Worm (Caenorhabditis elegans) whole organism, late embryonic: ENCODE data around the gene cic-1.
A peak's percentile ranks its signal among the peaks of the same experiment; 100 is the strongest.

Experiments used
- C08G9.2 ChIP-seq: sonication (generic microtip); optimal IDR thresholded peaks from 2 replicates; lab custom pipeline; 2016; ENCODE audit warnings: mild to moderate bottlenecking, missing genetic modification characterization, moderate library complexity, missing compliant biosample characterization
- C38D4.7 ChIP-seq: fragments of 200-800 bp; sonication (Bioruptor generic); optimal IDR thresholded peaks from 2 replicates; lab custom pipeline; 2018; ENCODE audit warnings: mild to moderate bottlenecking, missing genetic modification characterization, moderate library complexity, missing compliant biosample characterization
- F13H6.1 ChIP-seq: sonication (generic microtip); optimal IDR thresholded peaks from 2 replicates; lab custom pipeline; 2016; ENCODE audit warnings: missing genetic modification characterization, missing compliant biosample characterization
- T23F11.4 ChIP-seq: fragments of 200-800 bp; sonication (Bioruptor generic); optimal IDR thresholded peaks from 2 replicates; lab custom pipeline; 2018; ENCODE audit warnings: mild to moderate bottlenecking, missing genetic modification characterization, missing compliant biosample characterization
- Y22D7AL.16 ChIP-seq: sonication (generic microtip); optimal IDR thresholded peaks from 2 replicates; lab custom pipeline; 2016; ENCODE audit warnings: missing genetic modification characterization, missing compliant biosample characterization
- ahr-1 ChIP-seq: sonication (generic microtip); optimal IDR thresholded peaks from 2 replicates; lab custom pipeline; 2016; ENCODE audit warnings: missing genetic modification characterization, missing compliant biosample characterization
- ama-1 ChIP-seq: fragments of 150-350 bp; optimal IDR thresholded peaks from 2 replicates; lab custom pipeline; 2014
- ceh-18 ChIP-seq: sonication (generic microtip); optimal IDR thresholded peaks from 2 replicates; lab custom pipeline; 2016; ENCODE audit warnings: missing genetic modification characterization, missing compliant biosample characterization
- ceh-19 ChIP-seq: fragments of 200-800 bp; sonication (Bioruptor generic); optimal IDR thresholded peaks from 2 replicates; lab custom pipeline; 2018; ENCODE audit warnings: mild to moderate bottlenecking, missing genetic modification characterization, missing compliant biosample characterization
- ceh-2 ChIP-seq: sonication (generic microtip); optimal IDR thresholded peaks from 2 replicates; lab custom pipeline; 2016; ENCODE audit warnings: missing genotype, missing genetic modification characterization, missing compliant biosample characterization
- ceh-24 ChIP-seq: sonication (generic microtip); optimal IDR thresholded peaks from 2 replicates; lab custom pipeline; 2016; ENCODE audit warnings: mild to moderate bottlenecking, missing genetic modification characterization, missing compliant biosample characterization
- ceh-31 ChIP-seq: sonication (generic microtip); optimal IDR thresholded peaks from 2 replicates; lab custom pipeline; 2016; ENCODE audit warnings: missing genetic modification characterization, missing compliant biosample characterization
- ceh-34 ChIP-seq: sonication (generic microtip); optimal IDR thresholded peaks from 2 replicates; lab custom pipeline; 2016; ENCODE audit warnings: mild to moderate bottlenecking, missing genetic modification characterization, missing compliant biosample characterization
- ceh-48 ChIP-seq: sonication (generic microtip); optimal IDR thresholded peaks from 2 replicates; lab custom pipeline; 2016; ENCODE audit warnings: missing genetic modification characterization, inconsistent platforms, missing compliant biosample characterization
- ceh-6 ChIP-seq: fragments of 200-800 bp; sonication (Bioruptor generic); optimal IDR thresholded peaks from 2 replicates; lab custom pipeline; 2018; ENCODE audit warnings: mild to moderate bottlenecking, missing genetic modification characterization, missing compliant biosample characterization
- ceh-9 ChIP-seq: sonication (generic microtip); optimal IDR thresholded peaks from 2 replicates; lab custom pipeline; 2016; ENCODE audit warnings: mild to moderate bottlenecking, missing genetic modification characterization, inconsistent platforms, missing compliant biosample characterization
- che-1 ChIP-seq: sonication (generic microtip); optimal IDR thresholded peaks from 2 replicates; lab custom pipeline; 2016; ENCODE audit warnings: mild to moderate bottlenecking, missing genetic modification characterization, missing compliant biosample characterization
- dve-1 ChIP-seq: sonication (generic microtip); optimal IDR thresholded peaks from 2 replicates; lab custom pipeline; 2017; ENCODE audit warnings: antibody characterized with exemption, mild to moderate bottlenecking, missing genetic modification characterization, missing compliant biosample characterization
- elt-4 ChIP-seq: sonication (generic microtip); optimal IDR thresholded peaks from 2 replicates; lab custom pipeline; 2016; ENCODE audit warnings: missing genetic modification characterization, missing compliant biosample characterization
- eyg-1 ChIP-seq: sonication (generic microtip); optimal IDR thresholded peaks from 2 replicates; lab custom pipeline; 2016; ENCODE audit warnings: missing genotype, missing genetic modification characterization, missing compliant biosample characterization
- gmeb-2 ChIP-seq: sonication (generic microtip); optimal IDR thresholded peaks from 2 replicates; lab custom pipeline; 2016; ENCODE audit warnings: missing genetic modification characterization, inconsistent platforms, missing compliant biosample characterization
- hlh-15 ChIP-seq: sonication (generic microtip); optimal IDR thresholded peaks from 2 replicates; lab custom pipeline; 2016; ENCODE audit warnings: missing genetic modification characterization, missing compliant biosample characterization
- hlh-8 ChIP-seq: sonication (generic microtip); optimal IDR thresholded peaks from 2 replicates; lab custom pipeline; 2016; ENCODE audit warnings: missing genotype, missing genetic modification characterization, missing compliant biosample characterization
- lim-6 ChIP-seq: sonication (generic microtip); optimal IDR thresholded peaks from 2 replicates; lab custom pipeline; 2016; ENCODE audit warnings: missing genetic modification characterization, missing compliant biosample characterization
- lin-11 ChIP-seq: fragments of 200-800 bp; sonication (Bioruptor generic); optimal IDR thresholded peaks from 2 replicates; lab custom pipeline; 2018; ENCODE audit warnings: mild to moderate bottlenecking, missing genetic modification characterization, missing compliant biosample characterization
- nfya-1 ChIP-seq: sonication (generic microtip); optimal IDR thresholded peaks from 2 replicates; lab custom pipeline; 2017; ENCODE audit warnings: missing genetic modification characterization, mild to moderate bottlenecking, missing compliant biosample characterization, antibody characterized with exemption, moderate library complexity
- nhr-11 ChIP-seq: fragments of 150-350 bp; optimal IDR thresholded peaks from 2 replicates; lab custom pipeline; 2014; ENCODE audit warnings: missing biosample characterization, missing genetic modification characterization
- nhr-232 ChIP-seq: sonication (generic microtip); optimal IDR thresholded peaks from 2 replicates; lab custom pipeline; 2016; ENCODE audit warnings: missing genetic modification characterization, missing compliant biosample characterization
- npax-4 ChIP-seq: sonication (generic microtip); optimal IDR thresholded peaks from 2 replicates; lab custom pipeline; 2016; ENCODE audit warnings: missing genetic modification characterization, missing compliant biosample characterization
- odd-2 ChIP-seq: sonication (generic microtip); optimal IDR thresholded peaks from 2 replicates; lab custom pipeline; 2017; ENCODE audit warnings: antibody characterized with exemption, mild to moderate bottlenecking, missing genetic modification characterization, missing compliant biosample characterization
- pag-3 ChIP-seq: sonication (generic microtip); optimal IDR thresholded peaks from 2 replicates; lab custom pipeline; 2016; ENCODE audit warnings: missing compliant biosample characterization, missing genetic modification characterization, borderline replicate concordance
- pqm-1 ChIP-seq: sonication (generic microtip); optimal IDR thresholded peaks from 2 replicates; lab custom pipeline; 2016; ENCODE audit warnings: missing genetic modification characterization, missing compliant biosample characterization
- sox-4 ChIP-seq: sonication (generic microtip); optimal IDR thresholded peaks from 2 replicates; lab custom pipeline; 2017; ENCODE audit warnings: mild to moderate bottlenecking, missing genetic modification characterization, inconsistent platforms, missing compliant biosample characterization
- tbx-2 ChIP-seq: sonication (generic microtip); optimal IDR thresholded peaks from 2 replicates; lab custom pipeline; 2016; ENCODE audit warnings: missing genetic modification characterization, missing compliant biosample characterization
- tbx-7 ChIP-seq: sonication (generic microtip); optimal IDR thresholded peaks from 2 replicates; lab custom pipeline; 2016; ENCODE audit warnings: missing genotype, missing genetic modification characterization, missing compliant biosample characterization
- ttx-3 ChIP-seq: sonication (generic microtip); optimal IDR thresholded peaks from 2 replicates; lab custom pipeline; 2016; ENCODE audit warnings: missing genetic modification reagents, missing genetic modification characterization, missing compliant biosample characterization
- unc-3 ChIP-seq, 2 experiments: fragments of 200-800 bp in 1 of 2; sonication (Bioruptor generic) in 1 of 2; sonication (generic microtip) in 1 of 2; conservative IDR thresholded peaks in 1 of 2; optimal IDR thresholded peaks in 1 of 2; 2 replicates each; pipeline versions ENCODE4 v1.3.6 to Lab custom; 2016 to 2022; ENCODE audit warnings: missing compliant biosample characterization in 2 of 2, missing genetic modification characterization in 2 of 2, missing genetic modification reagents in 1 of 2
- unc-42 ChIP-seq: sonication (generic microtip); optimal IDR thresholded peaks from 2 replicates; lab custom pipeline; 2016; ENCODE audit warnings: missing genotype, missing genetic modification characterization, missing compliant biosample characterization
- unc-86 ChIP-seq: sonication (generic microtip); optimal IDR thresholded peaks from 2 replicates; lab custom pipeline; 2016; ENCODE audit warnings: missing genetic modification characterization, missing compliant biosample characterization
- ztf-16 ChIP-seq: sonication (generic microtip); optimal IDR thresholded peaks from 2 replicates; lab custom pipeline; 2017; ENCODE audit warnings: missing genetic modification characterization, missing compliant biosample characterization

cic-1 gene

DNA sequence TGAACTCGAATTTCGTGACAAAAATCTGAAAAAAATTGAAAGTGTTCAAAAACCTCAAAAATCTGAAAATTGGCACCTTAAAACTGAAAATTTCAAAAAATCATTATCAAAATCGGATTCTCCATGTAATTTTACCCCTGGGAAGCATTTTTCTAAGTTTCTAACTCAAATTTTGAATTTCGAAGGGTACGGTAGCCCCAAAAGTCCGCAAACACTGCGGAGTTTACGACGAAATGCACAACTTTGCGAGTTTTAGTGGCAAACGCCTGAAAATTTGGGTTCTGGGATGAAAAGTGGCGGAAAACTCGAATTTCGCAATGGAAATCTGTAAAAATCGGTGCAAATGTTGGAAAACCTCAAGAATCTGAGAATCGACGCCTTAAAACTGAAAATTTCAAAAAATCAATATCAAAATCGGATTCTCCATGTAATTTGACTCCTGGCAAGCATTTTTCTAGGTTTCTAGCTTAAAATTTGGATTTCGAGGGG lies 7.3 kb downstream of the cic-1 start:
- TF ChIP-seq tbx-2 (no peak), ceh-18 (tag; lab: Kevin White, UChicago) (no peak), nhr-232 (no peak), lim-6 (no peak), C38D4.7 (GFP tag; lab: Kevin White, UChicago) (no peak), hlh-8 (no peak), elt-4 (tag; lab: Kevin White, UChicago) (no peak), ceh-2 (no peak), Y22D7AL.16 (tag; lab: Kevin White, UChicago) (no peak), ceh-48 (no peak), ama-1 (no peak)

ce11 chrIII:2391704-2392103 lies 9.3 kb downstream of the cic-1 start:
- TF ChIP-seq eyg-1 (tag; lab: Kevin White, UChicago) (no peak), unc-42 (tag; lab: Kevin White, UChicago) (peak; percentile 83), Y22D7AL.16 (tag; lab: Kevin White, UChicago) (no peak), dve-1 (tag; lab: Kevin White, UChicago) (no peak)

- TF ChIP-seq ceh-9 (tag; lab: Kevin White, UChicago) (no peak), T23F11.4 (GFP tag; lab: Kevin White, UChicago) (no peak), ztf-16 (tag; lab: Kevin White, UChicago) (no peak), lin-11 (tag; lab: Kevin White, UChicago) (no peak), ahr-1 (tag; lab: Kevin White, UChicago) (no peak), hlh-15 (tag; lab: Kevin White, UChicago) (no peak), ceh-24 (tag; lab: Kevin White, UChicago) (no peak), pqm-1 (tag; lab: Kevin White, UChicago) (no peak), odd-2 (tag; lab: Kevin White, UChicago) (no peak), nhr-232 (no peak), ttx-3 (tag; lab: Kevin White, UChicago) (no peak), nhr-11 (tag; lab: Kevin White, UChicago) (no peak), tbx-7 (tag; lab: Kevin White, UChicago) (no peak), unc-86 (tag; lab: Kevin White, UChicago) (no peak), gmeb-2 (tag; lab: Kevin White, UChicago) (no peak), che-1 (no peak)
These were observed 14.5 kb downstream of the cic-1 start, which contains the start of gene H14E04.3 for ce11 chrIII:2386483-2386882. TSS of gene H14E04.3 (minus strand) at chrIII:2386583.

DNA sequence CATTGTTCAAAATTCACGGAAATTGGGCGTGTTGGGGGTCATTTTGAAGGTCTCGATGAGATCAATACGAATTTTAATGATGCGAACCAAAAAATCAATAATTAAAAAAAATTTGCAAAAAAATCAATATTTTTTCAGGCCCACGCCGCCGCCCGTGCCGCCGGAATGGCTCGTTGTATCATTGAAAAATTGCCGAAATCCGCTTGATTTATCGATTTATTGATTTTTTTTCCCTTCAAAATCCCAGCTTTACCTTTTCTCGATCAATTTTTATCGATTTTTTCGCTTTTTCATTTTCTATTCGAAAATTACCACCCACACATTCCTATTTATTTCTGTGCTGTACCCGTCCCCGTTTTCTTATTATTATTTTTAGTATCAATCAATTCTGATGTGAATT lies 16.7 kb downstream of the cic-1 start:
- TF ChIP-seq ceh-48 = peak; percentile 42
- TF ChIP-seq Y22D7AL.16 (tag; lab: Kevin White, UChicago) = no peak

ce11 chrIII:2375918-2376317 lies 25.1 kb downstream of the cic-1 start, which contains the start of gene H14E04.2:
TSS of gene H14E04.2 (plus strand) at chrIII:2376193.
- TF ChIP-seq unc-3 (GFP tag; conservative IDR thresholded peaks at IDR 0.05; lab: Robert Waterston, UW) = no peak
- TF ChIP-seq unc-3 (tag; optimal IDR thresholded peaks at IDR 0.05; lab: Kevin White, UChicago) = peak; percentile 13
- TF ChIP-seq ceh-48 = peak; percentile 89
- no peak for TF ChIP-seq npax-4 (tag; lab: Kevin White, UChicago)
- no peak for TF ChIP-seq ceh-34 (tag; lab: Kevin White, UChicago)
- peak; percentile 3 for TF ChIP-seq ceh-31 (tag; lab: Kevin White, UChicago)
- TF ChIP-seq nfya-1 (tag; lab: Kevin White, UChicago) = peak; percentile 47
- TF ChIP-seq C08G9.2 (tag; lab: Kevin White, UChicago) = no peak
- peak; percentile 28 for TF ChIP-seq unc-42 (tag; lab: Kevin White, UChicago)
- no peak for TF ChIP-seq ceh-19 (GFP tag; lab: Kevin White, UChicago)
- no peak for TF ChIP-seq F13H6.1 (tag; lab: Kevin White, UChicago)
- TF ChIP-seq sox-4 = no peak
- TF ChIP-seq ceh-6 (GFP tag; lab: Kevin White, UChicago) = no peak
- no peak for TF ChIP-seq pag-3 (tag; lab: Kevin White, UChicago)
